Worm (Caenorhabditis elegans): ENCODE measurements around the gene F49E2.5.

- TF ChIP-seq snpc-4 (tag; optimal IDR thresholded peaks at IDR 0.05) (no peak), ztf-11 (tag; optimal IDR thresholded peaks at IDR 0.05) (no peak), ces-1 (GFP tag; optimal IDR thresholded peaks at IDR 0.05) (no peak), elt-3 (tag; optimal IDR thresholded peaks at IDR 0.05) (peak in 2 of 6 experiments; percentile 77 to 91), egl-27 (tag; optimal IDR thresholded peaks at IDR 0.05) (no peak), lin-39 (tag; optimal IDR thresholded peaks at IDR 0.05) (no peak), swsn-7 (tag; optimal IDR thresholded peaks at IDR 0.05) (no peak), isw-1 (GFP tag; IDR thresholded peaks at IDR 0.05) (no peak), blmp-1 (tag; optimal IDR thresholded peaks at IDR 0.05) (peak; percentile 98), zag-1 (tag; optimal IDR thresholded peaks at IDR 0.05) (no peak), ztf-4 (tag; optimal IDR thresholded peaks at IDR 0.05) (no peak), nhr-19 (GFP tag; conservative IDR thresholded peaks at IDR 0.05) (peak; percentile 47)
Observed at ce11 chrX:9548890-9549289, 5.4 kb downstream of the F49E2.5 start.
